Worm (Caenorhabditis elegans) whole organism, L4/young adult: ENCODE results near the gene F14F9.8.

Experiments used
- W03F9.2 ChIP-seq: fragments of 150-350 bp; optimal IDR thresholded peaks from 2 replicates; lab custom pipeline; 2014; ENCODE audit warnings: missing biosample characterization, missing genetic modification characterization
- dao-5 ChIP-seq: sonication (generic microtip); optimal IDR thresholded peaks from 2 replicates; lab custom pipeline; 2016; ENCODE audit warnings: missing genotype, missing genetic modification characterization, moderate library complexity, missing compliant biosample characterization
- him-1 ChIP-seq: sonication (generic microtip); optimal IDR thresholded peaks from 2 replicates; lab custom pipeline; 2016; ENCODE audit warnings: missing genotype, missing genetic modification reagents, missing genetic modification characterization, missing compliant biosample characterization

F14F9.8 gene

ce11 chrV:5119109-5119508, 11.0 kb upstream of the F14F9.8 start, which contains the start of gene C04F5.9:
Gene C04F5.9, minus strand, starts transcription at chrV:5119209.
- TF ChIP-seq W03F9.2 (tag; lab: Kevin White, UChicago) (no peak), him-1 (tag; lab: Kevin White, UChicago) (no peak), dao-5 (tag; lab: Kevin White, UChicago) (no peak)

- TF ChIP-seq him-1 (tag; lab: Kevin White, UChicago) (no peak), W03F9.2 (tag; lab: Kevin White, UChicago) (no peak), dao-5 (tag; lab: Kevin White, UChicago) (no peak)
These were observed 10.4 kb upstream of the F14F9.8 start, which contains the start of gene sid-1 for ce11 chrV:5119679-5120078. Gene sid-1, plus strand, starts transcription at chrV:5119970.

ce11 chrV:5126793-5127192, 3.3 kb upstream of the F14F9.8 start, which contains the start of gene F14F9.5:
Gene F14F9.5, plus strand, starts transcription at chrV:5127093.
- TF ChIP-seq him-1 (tag; lab: Kevin White, UChicago) (no peak), W03F9.2 (tag; lab: Kevin White, UChicago) (no peak), dao-5 (tag; lab: Kevin White, UChicago) (no peak)

- TF ChIP-seq W03F9.2 (tag; lab: Kevin White, UChicago) (peak; percentile 29), him-1 (tag; lab: Kevin White, UChicago) (no peak), dao-5 (tag; lab: Kevin White, UChicago) (no peak)
These were observed 1.3 kb downstream of the F14F9.8 start for ce11 chrV:5131380-5131779.

ce11 chrV:5132441-5132840, 2.3 kb downstream of the F14F9.8 start, which contains the start of gene F14F9.4:
Gene F14F9.4, plus strand, starts transcription at chrV:5132741.
- TF ChIP-seq W03F9.2 (tag; lab: Kevin White, UChicago) (no peak), dao-5 (tag; lab: Kevin White, UChicago) (no peak), him-1 (tag; lab: Kevin White, UChicago) (no peak)

- no peak for TF ChIP-seq dao-5 (tag; lab: Kevin White, UChicago)
- no peak for TF ChIP-seq W03F9.2 (tag; lab: Kevin White, UChicago)
- no peak for TF ChIP-seq him-1 (tag; lab: Kevin White, UChicago)
These were observed 7.8 kb downstream of the F14F9.8 start, which contains the start of gene F14F9.3 for ce11 chrV:5137919-5138318. Gene F14F9.3, plus strand, starts transcription at chrV:5138219.

ce11 chrV:5143785-5144184, 13.7 kb downstream of the F14F9.8 start, which contains the start of gene srh-129:
Gene srh-129, minus strand, starts transcription at chrV:5143885.
- TF ChIP-seq dao-5 (tag; lab: Kevin White, UChicago) (no peak), W03F9.2 (tag; lab: Kevin White, UChicago) (no peak), him-1 (tag; lab: Kevin White, UChicago) (no peak)

- no peak for TF ChIP-seq him-1 (tag; lab: Kevin White, UChicago)
- no peak for TF ChIP-seq W03F9.2 (tag; lab: Kevin White, UChicago)
- TF ChIP-seq dao-5 (tag; lab: Kevin White, UChicago): no peak
These were observed 14.4 kb downstream of the F14F9.8 start, which contains the start of gene F14F9.2 for ce11 chrV:5144541-5144940. Gene F14F9.2, plus strand, starts transcription at chrV:5144841.

- TF ChIP-seq dao-5 (tag; lab: Kevin White, UChicago): no peak
- TF ChIP-seq W03F9.2 (tag; lab: Kevin White, UChicago): no peak
- no peak for TF ChIP-seq him-1 (tag; lab: Kevin White, UChicago)
These were observed 16.3 kb downstream of the F14F9.8 start, which contains the start of gene F14F9.6 for ce11 chrV:5146394-5146793. Gene F14F9.6, minus strand, starts transcription at chrV:5146494.

- TF ChIP-seq W03F9.2 (tag; lab: Kevin White, UChicago) (no peak), him-1 (tag; lab: Kevin White, UChicago) (no peak), dao-5 (tag; lab: Kevin White, UChicago) (no peak)
These were observed 20.8 kb downstream of the F14F9.8 start, which contains the start of gene srh-130 for ce11 chrV:5150880-5151279. Gene srh-130, plus strand, starts transcription at chrV:5151180.

- TF ChIP-seq W03F9.2 (tag; lab: Kevin White, UChicago): no peak
- TF ChIP-seq dao-5 (tag; lab: Kevin White, UChicago): no peak
- no peak for TF ChIP-seq him-1 (tag; lab: Kevin White, UChicago)
These were observed 25.4 kb downstream of the F14F9.8 start, which contains the start of gene srx-38 for ce11 chrV:5155516-5155915. Gene srx-38, minus strand, starts transcription at chrV:5155616.

- TF ChIP-seq W03F9.2 (tag; lab: Kevin White, UChicago) (no peak), dao-5 (tag; lab: Kevin White, UChicago) (no peak), him-1 (tag; lab: Kevin White, UChicago) (no peak)
These were observed 27.5 kb downstream of the F14F9.8 start, which contains the start of gene srx-39 for ce11 chrV:5157660-5158059. Gene srx-39, minus strand, starts transcription at chrV:5157760.

- TF ChIP-seq him-1 (tag; lab: Kevin White, UChicago) (no peak), dao-5 (tag; lab: Kevin White, UChicago) (no peak), W03F9.2 (tag; lab: Kevin White, UChicago) (no peak)
These were observed 28.2 kb downstream of the F14F9.8 start, which contains the start of gene abu-15 for ce11 chrV:5158302-5158701. Gene abu-15, plus strand, starts transcription at chrV:5158602.

- no peak for TF ChIP-seq him-1 (tag; lab: Kevin White, UChicago)
- no peak for TF ChIP-seq W03F9.2 (tag; lab: Kevin White, UChicago)
- TF ChIP-seq dao-5 (tag; lab: Kevin White, UChicago): no peak
These were observed 31.7 kb downstream of the F14F9.8 start, which contains the start of gene abu-6 for ce11 chrV:5161792-5162191. Gene abu-6, minus strand, starts transcription at chrV:5161892.
